Fruit fly (Drosophila melanogaster) whole organism, embryonic: ENCODE results near the gene CG14227.

Experiments used
- Ada2b ChIP-seq: fragments of 200-800 bp; sonication (Bioruptor generic); IDR thresholded peaks from 2 replicates; pipeline ENCODE4 v1.3.6; 2022; ENCODE audit warnings: missing biosample characterization, missing genetic modification characterization
- C15 ChIP-seq: fragments of 200-800 bp; sonication (Bioruptor generic); IDR thresholded peaks from 3 replicates; pipeline ENCODE4 v1.3.6; 2022; ENCODE audit warnings: missing biosample characterization, missing genetic modification characterization
- CG10654 ChIP-seq: fragments of 200-800 bp; sonication (Bioruptor generic); optimal IDR thresholded peaks from 2 replicates; lab custom pipeline; 2016; ENCODE audit warnings: missing biosample characterization, missing genetic modification characterization
- CG11696 ChIP-seq: fragments of 200-800 bp; sonication (Bioruptor generic); IDR thresholded peaks from 2 replicates; pipeline ENCODE4 v1.3.6; 2022; ENCODE audit warnings: missing biosample characterization, missing genetic modification characterization
- CG13894 ChIP-seq: fragments of 200-800 bp; sonication (Bioruptor generic); optimal IDR thresholded peaks from 3 replicates; lab custom pipeline; 2018; ENCODE audit warnings: missing biosample characterization, mild to moderate bottlenecking, missing genetic modification characterization, moderate library complexity
- CG14441 ChIP-seq: fragments of 200-800 bp; sonication (Bioruptor generic); IDR thresholded peaks from 2 replicates; pipeline ENCODE4 v1.3.6; 2022; ENCODE audit warnings: missing biosample characterization, missing genetic modification characterization
- CG14860 ChIP-seq: fragments of 200-800 bp; sonication (Bioruptor generic); IDR thresholded peaks from 3 replicates; pipeline ENCODE4 v1.3.6; 2022; ENCODE audit warnings: missing biosample characterization, missing genetic modification characterization; ENCODE audit not compliant: partially characterized antibody
- CG2678 ChIP-seq: fragments of 200-800 bp; sonication (Bioruptor generic); optimal IDR thresholded peaks from 3 replicates; lab custom pipeline; 2019; ENCODE audit warnings: missing biosample characterization, mild to moderate bottlenecking, missing genetic modification characterization, moderate library complexity
- CG32772 ChIP-seq: fragments of 200-800 bp; sonication (Bioruptor generic); IDR thresholded peaks from 2 replicates; pipeline ENCODE4 v1.3.6; 2022; ENCODE audit warnings: missing biosample characterization, missing genetic modification characterization
- CG4820 ChIP-seq: fragments of 200-800 bp; sonication (Bioruptor generic); optimal IDR thresholded peaks from 3 replicates; lab custom pipeline; 2016; ENCODE audit warnings: missing biosample characterization, missing genetic modification characterization
- CG6654 ChIP-seq: fragments of 200-800 bp; sonication (Bioruptor generic); optimal IDR thresholded peaks from 2 replicates; lab custom pipeline; 2017; ENCODE audit warnings: missing biosample characterization, mild to moderate bottlenecking, missing genetic modification characterization
- CG6683 ChIP-seq: fragments of 200-800 bp; sonication (Bioruptor generic); optimal IDR thresholded peaks from 2 replicates; lab custom pipeline; 2017; ENCODE audit warnings: missing biosample characterization, mild to moderate bottlenecking, missing genetic modification characterization, missing genetic modification reagents
- CG6689 ChIP-seq: fragments of 200-800 bp; sonication (Bioruptor generic); IDR thresholded peaks from 2 replicates; pipeline ENCODE4 v1.3.6; 2022; ENCODE audit warnings: missing biosample characterization, missing genetic modification characterization
- CG7928 ChIP-seq: fragments of 200-800 bp; sonication (Bioruptor generic); optimal IDR thresholded peaks from 2 replicates; lab custom pipeline; 2017; ENCODE audit warnings: missing biosample characterization, mild to moderate bottlenecking, missing genetic modification characterization
- CG9876 ChIP-seq: fragments of 200-800 bp; sonication (Bioruptor generic); optimal IDR thresholded peaks from 2 replicates; lab custom pipeline; 2016; ENCODE audit warnings: missing biosample characterization, missing genetic modification characterization
- CG9932 ChIP-seq: fragments of 200-800 bp; sonication (Bioruptor generic); IDR thresholded peaks from 2 replicates; pipeline ENCODE4 v1.3.6; 2022; ENCODE audit warnings: missing biosample characterization, missing genetic modification characterization
- CTCF ChIP-seq: fragments of 200-800 bp; sonication (Bioruptor generic); optimal IDR thresholded peaks from 2 replicates; lab custom pipeline; 2017; ENCODE audit warnings: missing biosample characterization, mild to moderate bottlenecking, missing genetic modification characterization, moderate library complexity
- D19B ChIP-seq: fragments of 200-800 bp; sonication (Bioruptor generic); optimal IDR thresholded peaks from 2 replicates; lab custom pipeline; 2017; ENCODE audit warnings: missing biosample characterization, mild to moderate bottlenecking, missing genetic modification characterization
- Dad ChIP-seq: fragments of 200-800 bp; sonication (Bioruptor generic); optimal IDR thresholded peaks from 3 replicates; lab custom pipeline; 2016; ENCODE audit warnings: missing biosample characterization, missing genetic modification characterization
- Deaf1 ChIP-seq: fragments of 200-800 bp; optimal IDR thresholded peaks from 3 replicates; lab custom pipeline; 2019; ENCODE audit warnings: missing biosample characterization, mild to moderate bottlenecking, missing genetic modification characterization, moderate library complexity
- Doc3 ChIP-seq: fragments of 200-800 bp; sonication (Bioruptor generic); IDR thresholded peaks from 3 replicates; pipeline ENCODE4 v1.3.6; 2022; ENCODE audit warnings: missing biosample characterization, missing genetic modification characterization; ENCODE audit not compliant: partially characterized antibody
- Drgx ChIP-seq: fragments of 200-800 bp; sonication (Bioruptor generic); IDR thresholded peaks from 2 replicates; pipeline ENCODE4 v1.3.6; 2022; ENCODE audit warnings: missing biosample characterization, missing genetic modification characterization
- H2.0 ChIP-seq: fragments of 200-800 bp; sonication (Bioruptor generic); IDR thresholded peaks from 2 replicates; pipeline ENCODE4 v1.3.6; 2022; ENCODE audit warnings: missing biosample characterization, missing genetic modification characterization
- HLH4C ChIP-seq: fragments of 200-800 bp; sonication (Bioruptor generic); IDR thresholded peaks from 3 replicates; pipeline ENCODE4 v1.3.6; 2022; ENCODE audit warnings: missing biosample characterization, missing genetic modification characterization; ENCODE audit not compliant: partially characterized antibody
- Hr78 ChIP-seq, 2 experiments: fragments of 200-800 bp in 1 of 2; fragments of >200 bp in 1 of 2; sonication (Bioruptor generic) in 1 of 2; optimal IDR thresholded peaks; 2 replicates each; lab custom pipeline; 2017 to 2019; ENCODE audit warnings: missing biosample characterization in 2 of 2, missing genetic modification characterization in 2 of 2, mild to moderate bottlenecking in 1 of 2, moderate library complexity in 1 of 2
- MBD-R2 ChIP-seq: fragments of 200-800 bp; sonication (Bioruptor generic); IDR thresholded peaks from 2 replicates; pipeline ENCODE4 v1.3.6; 2022; ENCODE audit warnings: missing biosample characterization, missing genetic modification characterization
- Mes4 ChIP-seq: fragments of 200-800 bp; sonication (Bioruptor generic); optimal IDR thresholded peaks from 2 replicates; lab custom pipeline; 2016; ENCODE audit warnings: missing biosample characterization, missing genetic modification characterization
- NC2α ChIP-seq: fragments of 200-800 bp; sonication (Bioruptor generic); optimal IDR thresholded peaks from 2 replicates; lab custom pipeline; 2016; ENCODE audit warnings: missing biosample characterization, missing genetic modification characterization
- NFAT ChIP-seq: fragments of 200-800 bp; sonication (Bioruptor generic); IDR thresholded peaks from 2 replicates; pipeline ENCODE4 v1.3.6; 2022; ENCODE audit warnings: missing biosample characterization, missing genetic modification characterization
- Nf-YA ChIP-seq: fragments of 200-800 bp; sonication (Bioruptor generic); IDR thresholded peaks from 2 replicates; pipeline ENCODE4 v1.3.6; 2022; ENCODE audit warnings: missing biosample characterization, missing genetic modification characterization
- Nf-YB ChIP-seq: fragments of 200-800 bp; sonication (Bioruptor generic); optimal IDR thresholded peaks from 3 replicates; lab custom pipeline; 2019; ENCODE audit warnings: missing biosample characterization, mild to moderate bottlenecking, missing genetic modification characterization, moderate library complexity
- Ravus ChIP-seq: fragments of 200-800 bp; sonication (Bioruptor generic); IDR thresholded peaks from 2 replicates; pipeline ENCODE4 v1.3.6; 2022; ENCODE audit warnings: missing biosample characterization, missing genetic modification characterization
- Six4 ChIP-seq: fragments of 200-800 bp; sonication (Bioruptor generic); optimal IDR thresholded peaks from 2 replicates; lab custom pipeline; 2016; ENCODE audit warnings: missing biosample characterization, missing genetic modification characterization
- Sox100B ChIP-seq: fragments of 200-800 bp; sonication (Bioruptor generic); optimal IDR thresholded peaks from 3 replicates; lab custom pipeline; 2018; ENCODE audit warnings: missing biosample characterization, mild to moderate bottlenecking, missing genetic modification characterization
- ara ChIP-seq: fragments of 200-800 bp; sonication (Bioruptor generic); IDR thresholded peaks from 2 replicates; pipeline ENCODE4 v1.3.6; 2022; ENCODE audit warnings: missing biosample characterization, missing genetic modification characterization
- ase ChIP-seq: fragments of 200-800 bp; sonication (Bioruptor generic); IDR thresholded peaks from 3 replicates; pipeline ENCODE4 v1.3.6; 2022; ENCODE audit warnings: missing biosample characterization, missing genetic modification characterization
- bab2 ChIP-seq: fragments of 200-800 bp; sonication (Bioruptor generic); optimal IDR thresholded peaks from 2 replicates; lab custom pipeline; 2016; ENCODE audit warnings: missing biosample characterization, missing genetic modification characterization
- caup ChIP-seq: fragments of 200-800 bp; sonication (Bioruptor generic); optimal IDR thresholded peaks from 3 replicates; lab custom pipeline; 2017; ENCODE audit warnings: missing biosample characterization, mild to moderate bottlenecking, missing genetic modification characterization, moderate library complexity; ENCODE audit not compliant: severe bottlenecking
- ci ChIP-seq: fragments of 200-800 bp; sonication (Bioruptor generic); IDR thresholded peaks from 3 replicates; pipeline ENCODE4 v1.3.6; 2022; ENCODE audit warnings: missing biosample characterization, missing genetic modification characterization
- da ChIP-seq: fragments of 200-800 bp; sonication (Bioruptor generic); optimal IDR thresholded peaks from 2 replicates; lab custom pipeline; 2016; ENCODE audit warnings: missing biosample characterization, missing genetic modification characterization
- dysf ChIP-seq: fragments of 200-800 bp; sonication (Bioruptor generic); IDR thresholded peaks from 3 replicates; pipeline ENCODE4 v1.3.6; 2022; ENCODE audit warnings: missing biosample characterization, missing genetic modification characterization
- fd102C ChIP-seq: fragments of 200-800 bp; sonication (Bioruptor generic); optimal IDR thresholded peaks from 2 replicates; lab custom pipeline; 2018; ENCODE audit warnings: missing biosample characterization, mild to moderate bottlenecking, missing genetic modification characterization, moderate library complexity
- h ChIP-seq: fragments of >200 bp; optimal IDR thresholded peaks from 2 replicates; lab custom pipeline; 2017
- insv ChIP-seq, 2 experiments: fragments of 200-800 bp; sonication (Bioruptor generic); optimal IDR thresholded peaks; 3 replicates each; lab custom pipeline; 2016 to 2018; ENCODE audit warnings: missing biosample characterization in 2 of 2, missing genetic modification characterization in 2 of 2
- lmd ChIP-seq: fragments of 200-800 bp; sonication (Bioruptor generic); IDR thresholded peaks from 2 replicates; pipeline ENCODE4 v1.3.6; 2022; ENCODE audit warnings: missing biosample characterization, missing genetic modification characterization
- maf-S ChIP-seq: fragments of 200-800 bp; sonication (Bioruptor generic); optimal IDR thresholded peaks from 2 replicates; lab custom pipeline; 2016; ENCODE audit warnings: missing biosample characterization, missing genetic modification characterization
- nau ChIP-seq: fragments of 200-800 bp; sonication (Bioruptor generic); optimal IDR thresholded peaks from 3 replicates; lab custom pipeline; 2017; ENCODE audit warnings: missing biosample characterization, mild to moderate bottlenecking, missing genetic modification characterization, missing genetic modification reagents
- otp ChIP-seq: fragments of 200-800 bp; sonication (Bioruptor generic); IDR thresholded peaks from 3 replicates; pipeline ENCODE4, ENCODE4 v1.3.6; 2022; ENCODE audit warnings: missing biosample characterization, missing genetic modification characterization
- run ChIP-seq: fragments of 200-800 bp; sonication (Bioruptor generic); optimal IDR thresholded peaks from 3 replicates; lab custom pipeline; 2018; ENCODE audit warnings: missing biosample characterization, mild to moderate bottlenecking, missing genetic modification characterization
- sc ChIP-seq, 3 experiments: fragments of >200 bp in 2 of 3; fragments of 200-800 bp in 1 of 3; sonication (Bioruptor generic) in 1 of 3; optimal IDR thresholded peaks; 2 replicates in 2 of 3; 3 replicates in 1 of 3; lab custom pipeline; 2017; ENCODE audit warnings: mild to moderate bottlenecking in 1 of 3, missing biosample characterization in 1 of 3, missing genetic modification characterization in 1 of 3, missing genetic modification reagents in 1 of 3
- sima ChIP-seq: fragments of 200-800 bp; sonication (Bioruptor generic); optimal IDR thresholded peaks from 2 replicates; lab custom pipeline; 2016; ENCODE audit warnings: missing biosample characterization, missing genetic modification characterization
- sqz ChIP-seq: fragments of 200-800 bp; sonication (Bioruptor generic); optimal IDR thresholded peaks from 3 replicates; lab custom pipeline; 2018; ENCODE audit warnings: missing biosample characterization, mild to moderate bottlenecking, missing genetic modification characterization
- wek ChIP-seq: fragments of 200-800 bp; sonication (Bioruptor generic); optimal IDR thresholded peaks from 3 replicates; lab custom pipeline; 2018; ENCODE audit warnings: missing biosample characterization, mild to moderate bottlenecking, missing genetic modification characterization, moderate library complexity

CG14227 gene

dm6 chrX:19704083-19704482 is 15.3 kb upstream of the CG14227 start, which contains the start of the genes CG14230 and CG14232 (continued):
- TF ChIP-seq CG10654 = no peak
- no peak for TF ChIP-seq Nf-YB (GFP tag; lab: Kevin White, UChicago)
- no peak for TF ChIP-seq dysf (GFP tag; lab: Robert Waterston, UW)
- TF ChIP-seq Drgx (GFP tag; lab: Robert Waterston, UW) = no peak
- no peak for TF ChIP-seq sqz (GFP tag; lab: Kevin White, UChicago)
- no peak for TF ChIP-seq CG32772 (GFP tag; lab: Robert Waterston, UW)
- no peak for TF ChIP-seq CG6689 (GFP tag; lab: Robert Waterston, UW)
- TF ChIP-seq CG2678 (tag; lab: Kevin White, UChicago) = no peak
- no peak for TF ChIP-seq caup
- TF ChIP-seq Doc3 (GFP tag; lab: Robert Waterston, UW) = no peak
- TF ChIP-seq CG13894 (tag; lab: Kevin White, UChicago) = no peak
- no peak for TF ChIP-seq CG14441 (GFP tag; lab: Robert Waterston, UW)
- TF ChIP-seq Six4 = no peak
- TF ChIP-seq ci (GFP tag; lab: Robert Waterston, UW) = no peak
- TF ChIP-seq CG6654 (GFP tag; lab: Kevin White, UChicago) = no peak
- TF ChIP-seq Ravus (GFP tag; lab: Robert Waterston, UW) = no peak
- TF ChIP-seq sima (GFP tag; lab: Kevin White, UChicago) = no peak
- peak; percentile 88 for TF ChIP-seq MBD-R2 (GFP tag; lab: Robert Waterston, UW)
- TF ChIP-seq Sox100B (GFP tag; lab: Kevin White, UChicago) = no peak
- TF ChIP-seq otp (GFP tag; lab: Robert Waterston, UW) = no peak
- no peak for TF ChIP-seq maf-S (GFP tag; lab: Kevin White, UChicago)
- no peak for TF ChIP-seq CTCF (GFP tag; lab: Kevin White, UChicago)
- TF ChIP-seq Nf-YA (GFP tag; lab: Robert Waterston, UW) = no peak
- no peak for TF ChIP-seq D19B (GFP tag; lab: Kevin White, UChicago)
- no peak for TF ChIP-seq NFAT (GFP tag; lab: Robert Waterston, UW)
- no peak for TF ChIP-seq C15
- TF ChIP-seq HLH4C = no peak
- no peak for TF ChIP-seq CG9876
- no peak for TF ChIP-seq bab2
- no peak for TF ChIP-seq CG6683 (GFP tag; lab: Kevin White, UChicago)
- no peak for TF ChIP-seq CG14860 (GFP tag; lab: Robert Waterston, UW)
- no peak for TF ChIP-seq insv (GFP tag; optimal IDR thresholded peaks at IDR 0.05; lab: Kevin White, UChicago)
- no peak for TF ChIP-seq h
- TF ChIP-seq Deaf1 = no peak
- TF ChIP-seq Mes4 (GFP tag; lab: Kevin White, UChicago) = no peak
- TF ChIP-seq CG7928 (GFP tag; lab: Kevin White, UChicago) = no peak
- no peak for TF ChIP-seq nau (GFP tag; lab: Kevin White, UChicago)
- TF ChIP-seq da (GFP tag; lab: Kevin White, UChicago) = no peak
- TF ChIP-seq NC2α (GFP tag; lab: Kevin White, UChicago) = no peak
- TF ChIP-seq Dad (GFP tag; lab: Kevin White, UChicago) = no peak
- TF ChIP-seq CG11696 (GFP tag; lab: Robert Waterston, UW) = no peak
- TF ChIP-seq ara (GFP tag; lab: Robert Waterston, UW) = no peak
- no peak for TF ChIP-seq run (tag; lab: Kevin White, UChicago)
- no peak for TF ChIP-seq H2.0 (GFP tag; lab: Robert Waterston, UW)
- TF ChIP-seq Ada2b (GFP tag; lab: Robert Waterston, UW) = no peak
- TF ChIP-seq ase (GFP tag; lab: Robert Waterston, UW) = no peak
- TF ChIP-seq sc (optimal IDR thresholded peaks at IDR 0.05; lab: Kevin White, UChicago) = no peak
- no peak for TF ChIP-seq sc (GFP tag; optimal IDR thresholded peaks at IDR 0.05; lab: Kevin White, UChicago)
- TF ChIP-seq fd102C (GFP tag; lab: Kevin White, UChicago) = no peak
- TF ChIP-seq CG4820 (GFP tag; lab: Kevin White, UChicago) = no peak
- no peak for TF ChIP-seq wek (GFP tag; lab: Kevin White, UChicago)
- no peak for TF ChIP-seq lmd (GFP tag; lab: Robert Waterston, UW)
- no peak for TF ChIP-seq Hr78 (GFP tag; optimal IDR thresholded peaks at IDR 0.05; lab: Kevin White, UChicago)
- TF ChIP-seq CG9932 (GFP tag; lab: Robert Waterston, UW) = no peak
